Worm (Caenorhabditis elegans): ENCODE data around the gene hacl-1.

hacl-1 gene

DNA sequence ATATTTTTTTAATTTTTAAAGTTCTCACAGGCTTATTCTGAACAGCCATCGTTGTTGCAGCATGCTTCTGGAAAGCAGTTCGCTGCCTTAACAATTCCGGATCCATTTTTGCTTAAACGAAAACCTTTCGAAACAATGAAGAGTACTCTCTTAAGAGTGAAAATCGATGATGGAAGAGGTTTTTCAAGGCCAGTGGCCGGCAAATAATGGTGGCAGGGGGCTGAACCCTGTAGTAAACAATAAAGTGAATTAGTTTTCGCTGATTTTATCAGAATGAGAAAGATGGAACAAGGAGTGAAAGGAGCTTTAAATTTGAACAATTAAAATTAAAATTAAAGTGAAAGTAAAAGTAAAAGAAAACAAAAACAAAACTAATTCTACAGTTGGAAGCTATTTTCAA, 49.6 kb upstream of the hacl-1 start, which contains the start of gene gtf-2E2 (continued):
- no peak for TF ChIP-seq lsy-27 (tag; optimal IDR thresholded peaks at IDR 0.05; ENCODE audit: borderline replicate concordance, insufficient read depth)
- TF ChIP-seq madf-6 (GFP tag; IDR thresholded peaks at IDR 0.05), result no peak
- TF ChIP-seq pha-4 (tag; optimal IDR thresholded peaks at IDR 0.05), result no peak
- no peak for TF ChIP-seq let-526 (GFP tag; IDR thresholded peaks at IDR 0.05)

- TF ChIP-seq Y53F4B.3 (GFP tag; IDR thresholded peaks at IDR 0.05) (no peak), zim-3 (tag; optimal IDR thresholded peaks at IDR 0.05) (no peak), cebp-1 (GFP tag; IDR thresholded peaks at IDR 0.05) (no peak), cebp-1 (tag; optimal IDR thresholded peaks at IDR 0.05) (peak; percentile 6), snpc-3.4 (tag; optimal IDR thresholded peaks at IDR 0.05) (peak; percentile 32)
These were observed 46.0 kb upstream of the hacl-1 start, which contains the start of gene Y62F5A.9 for ce11 chrII:11538741-11539140. TSS of gene Y62F5A.9 (minus strand) at chrII:11538841.

DNA sequence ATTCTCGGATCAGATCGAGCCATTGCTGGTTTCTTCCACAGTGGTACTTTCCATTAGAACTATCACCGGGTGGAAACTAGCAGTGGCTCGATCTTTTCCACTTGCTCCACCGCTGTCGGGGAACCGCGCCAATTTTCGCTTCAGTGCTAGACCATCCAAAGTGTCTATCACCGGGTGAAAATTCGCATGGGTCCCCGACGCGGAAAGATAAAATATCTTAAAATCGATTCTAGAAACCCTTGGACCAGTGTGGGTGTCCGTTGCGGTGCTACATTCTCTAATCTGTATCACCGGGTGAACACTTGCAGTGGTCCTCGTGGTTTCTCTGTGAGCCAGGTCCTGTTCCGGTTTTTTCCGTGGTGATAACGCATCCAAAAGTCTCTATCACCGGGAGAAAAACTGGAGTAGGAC, 44.8 kb upstream of the hacl-1 start:
- TF ChIP-seq lir-1 (GFP tag; conservative IDR thresholded peaks at IDR 0.05) (0 out of 2 replicates have a peak, but pooled peaks have one; percentile 10), dpff-1 (tag; optimal IDR thresholded peaks at IDR 0.05) (no peak), cebp-2 (GFP tag; IDR thresholded peaks at IDR 0.05) (no peak), F55B11.4 (tag; optimal IDR thresholded peaks at IDR 0.05; ENCODE audit: borderline replicate concordance, insufficient read depth) (no peak), Y53F4B.3 (GFP tag; IDR thresholded peaks at IDR 0.05) (no peak), F49E8.2 (tag; optimal IDR thresholded peaks at IDR 0.05; ENCODE audit: insufficient read depth) (no peak), ztf-22 (GFP tag; optimal IDR thresholded peaks at IDR 0.05) (no peak), snpc-1.1 (tag; optimal IDR thresholded peaks at IDR 0.05; ENCODE audit: insufficient read depth) (no peak), zfh-2 (GFP tag; conservative IDR thresholded peaks at IDR 0.05) (0 out of 2 replicates have a peak, but pooled peaks have one; percentile 3), B0336.3 (GFP tag; IDR thresholded peaks at IDR 0.05) (0 out of 2 replicates have a peak, but pooled peaks have one; percentile 24), nhr-120 (GFP tag; IDR thresholded peaks at IDR 0.05) (no peak), lag-1 (GFP tag; IDR thresholded peaks at IDR 0.05) (no peak), F52B5.7 (tag; optimal IDR thresholded peaks at IDR 0.05) (no peak), athp-1 (tag; optimal IDR thresholded peaks at IDR 0.05) (no peak), ceh-58 (GFP tag; IDR thresholded peaks at IDR 0.05) (no peak), ztf-25 (GFP tag; IDR thresholded peaks at IDR 0.05) (0 out of 2 replicates have a peak, but pooled peaks have one; percentile 43), aptf-2 (GFP tag; conservative IDR thresholded peaks at IDR 0.05) (no peak), lin-35 (GFP tag; optimal IDR thresholded peaks at IDR 0.05) (no peak), hrde-1 (tag; optimal IDR thresholded peaks at IDR 0.05; ENCODE audit: borderline replicate concordance) (no peak), hmg-1.2 (GFP tag; IDR thresholded peaks at IDR 0.05) (no peak), nhr-27 (tag; optimal IDR thresholded peaks at IDR 0.05) (no peak), F22D6.2 (tag; optimal IDR thresholded peaks at IDR 0.05) (no peak), repo-1 (tag; optimal IDR thresholded peaks at IDR 0.05) (no peak), F37B4.10 (GFP tag; IDR thresholded peaks at IDR 0.05) (no peak), nfyb-1 (GFP tag; IDR thresholded peaks at IDR 0.05) (0 out of 2 replicates have a peak, but pooled peaks have one; percentile 12), F10E7.11 (tag; optimal IDR thresholded peaks at IDR 0.05) (no peak), gei-17 (GFP tag; optimal IDR thresholded peaks at IDR 0.05) (no peak), lsl-1 (GFP tag; optimal IDR thresholded peaks at IDR 0.05) (no peak), nhr-80 (tag; optimal IDR thresholded peaks at IDR 0.05) (no peak), ztf-28 (GFP tag; IDR thresholded peaks at IDR 0.05) (no peak), B0261.1 (tag; optimal IDR thresholded peaks at IDR 0.05) (no peak)

Data from whole organism, young adult.